Fruit fly (Drosophila melanogaster): ENCODE results near the gene bru2.

The bru2 gene

dm6 chr2L:12433712-12434534, 89.9 kb downstream of the bru2 start, which contains the start of gene eRF3 (continued):
- TF ChIP-seq btn (GFP tag; optimal IDR thresholded peaks at IDR 0.05): no peak
- TF ChIP-seq CG12744 (GFP tag; optimal IDR thresholded peaks at IDR 0.05): no peak
- peak; percentile 54; the same call in 1 of the 2 replicates for TF ChIP-seq CG7372 (GFP tag; IDR thresholded peaks at IDR 0.05)
- TF ChIP-seq gcm2 (GFP tag; optimal IDR thresholded peaks at IDR 0.05): no peak
- TF ChIP-seq CTCF (GFP tag; optimal IDR thresholded peaks at IDR 0.05): no peak
- peak; percentile 68 for TF ChIP-seq knrl (GFP tag; IDR thresholded peaks at IDR 0.05; ENCODE audit: partially characterized antibody)
- TF ChIP-seq Elba2 (GFP tag; optimal IDR thresholded peaks at IDR 0.05): peak; percentile 27
- TF ChIP-seq CG30020 (tag; optimal IDR thresholded peaks at IDR 0.05): peak; percentile 92
- no peak for TF ChIP-seq Hr39 (optimal IDR thresholded peaks at IDR 0.05)
- no peak; the same call in 1 of the 2 replicates for TF ChIP-seq Nf-YA (GFP tag; IDR thresholded peaks at IDR 0.05)
- no peak for TF ChIP-seq mam (GFP tag; optimal IDR thresholded peaks at IDR 0.05)
- peak; percentile 53 for TF ChIP-seq CG31224 (GFP tag; IDR thresholded peaks at IDR 0.05)
- peak; percentile 74 for TF ChIP-seq Oli (tag; optimal IDR thresholded peaks at IDR 0.05)
- 0 out of 3 replicates have a peak, but pooled peaks have one; percentile 44 for TF ChIP-seq CG3726 (GFP tag; IDR thresholded peaks at IDR 0.05)
- TF ChIP-seq CG8290 (GFP tag; optimal IDR thresholded peaks at IDR 0.05): peak; percentile 8
- peak in 1 of 2 experiments; percentile 64 for TF ChIP-seq CG8290 (tag; optimal IDR thresholded peaks at IDR 0.05)
- TF ChIP-seq E2f2 (GFP tag; IDR thresholded peaks at IDR 0.05): peak; percentile 45
- peak; percentile 62; the same call in 2 of the 3 replicates for TF ChIP-seq CG11695 (GFP tag; IDR thresholded peaks at IDR 0.05)
- TF ChIP-seq Jarid2 (GFP tag; optimal IDR thresholded peaks at IDR 0.05): no peak
- TF ChIP-seq D19A (tag; optimal IDR thresholded peaks at IDR 0.05): peak; percentile 80
- TF ChIP-seq nom (GFP tag; optimal IDR thresholded peaks at IDR 0.05): peak; percentile 29
- peak; percentile 48 for TF ChIP-seq oc (tag; optimal IDR thresholded peaks at IDR 0.05)
- peak; percentile 80 for TF ChIP-seq CG9215 (GFP tag; IDR thresholded peaks at IDR 0.05)
- TF ChIP-seq schlank (tag; optimal IDR thresholded peaks at IDR 0.05): no peak
- peak; percentile 59 for TF ChIP-seq az2 (GFP tag; optimal IDR thresholded peaks at IDR 0.05)
- no peak for TF ChIP-seq CkIIα-i1 (GFP tag; IDR thresholded peaks at IDR 0.05)
- peak; percentile 26 for TF ChIP-seq Sin3A (optimal IDR thresholded peaks at IDR 0.05)
- TF ChIP-seq CG1832 (GFP tag; optimal IDR thresholded peaks at IDR 0.05): no peak
- peak; percentile 64 for TF ChIP-seq croc (GFP tag; conservative IDR thresholded peaks at IDR 0.05)
- no peak; the same call in 1 of the 2 replicates for TF ChIP-seq tna (GFP tag; IDR thresholded peaks at IDR 0.05; ENCODE audit: partially characterized antibody)
- no peak for TF ChIP-seq hth (optimal IDR thresholded peaks at IDR 0.05)
- TF ChIP-seq CG34422 (GFP tag; IDR thresholded peaks at IDR 0.05): peak; percentile 73; the same call in 2 of the 3 replicates
- TF ChIP-seq H2.0 (GFP tag; IDR thresholded peaks at IDR 0.05): peak; percentile 69
- TF ChIP-seq CG7987 (GFP tag; optimal IDR thresholded peaks at IDR 0.05): peak; percentile 8
- TF ChIP-seq CG1647 (GFP tag; optimal IDR thresholded peaks at IDR 0.05): no peak
- peak; percentile 80; the same call in 1 of the 4 replicates for TF ChIP-seq chinmo (GFP tag; IDR thresholded peaks at IDR 0.05; ENCODE audit: partially characterized antibody)
- TF ChIP-seq lilli (GFP tag; optimal IDR thresholded peaks at IDR 0.05): peak; percentile 62
- TF ChIP-seq CHES-1-like (GFP tag; optimal IDR thresholded peaks at IDR 0.05): no peak
- TF ChIP-seq CG2129 (GFP tag; IDR thresholded peaks at IDR 0.05; ENCODE audit: partially characterized antibody): peak; percentile 22; the same call in 1 of the 2 replicates
- no peak for TF ChIP-seq CG7271 (tag; optimal IDR thresholded peaks at IDR 0.05)
- no peak for TF ChIP-seq gro (GFP tag; optimal IDR thresholded peaks at IDR 0.05)
- peak; percentile 69 for TF ChIP-seq CG8388 (GFP tag; optimal IDR thresholded peaks at IDR 0.05)
- peak; percentile 78 for TF ChIP-seq lmd (GFP tag; IDR thresholded peaks at IDR 0.05)
- TF ChIP-seq CG8359 (GFP tag; optimal IDR thresholded peaks at IDR 0.05; ENCODE audit: borderline replicate concordance): peak; percentile 6
- TF ChIP-seq Doc2 (GFP tag; IDR thresholded peaks at IDR 0.05): no peak
- peak; percentile 79 for TF ChIP-seq CG10209 (GFP tag; optimal IDR thresholded peaks at IDR 0.05)
- peak; percentile 91 for TF ChIP-seq CG14710 (tag; optimal IDR thresholded peaks at IDR 0.05)
- TF ChIP-seq chm (GFP tag; IDR thresholded peaks at IDR 0.05): 0 out of 2 replicates have a peak, but pooled peaks have one; percentile 61
- TF ChIP-seq CG18011 (GFP tag; optimal IDR thresholded peaks at IDR 0.05): peak; percentile 9
- peak; percentile 10 for TF ChIP-seq exex (tag; optimal IDR thresholded peaks at IDR 0.05)

Measured in whole organism, embryonic.